Worm (Caenorhabditis elegans) whole organism, mixed stage, embryonic: Measurements from ENCODE around the gene fbxb-111.

Experiments
- cnd-1 ChIP-seq: fragments of 200-800 bp; sonication (Bioruptor generic); optimal IDR thresholded peaks from 2 replicates; lab custom pipeline; 2018; ENCODE audit warnings: mild to moderate bottlenecking, missing genetic modification characterization, missing compliant biosample characterization
- lin-13 ChIP-seq: fragments of 150-350 bp; optimal IDR thresholded peaks from 2 replicates; lab custom pipeline; 2014; ENCODE audit warnings: missing biosample characterization, missing genetic modification characterization
- lin-32 ChIP-seq: fragments of 200-800 bp; sonication (Bioruptor generic); optimal IDR thresholded peaks from 2 replicates; lab custom pipeline; 2018; ENCODE audit warnings: mild to moderate bottlenecking, missing genetic modification characterization, missing compliant biosample characterization
- nhr-2 ChIP-seq: fragments of 150-350 bp; optimal IDR thresholded peaks from 2 replicates; lab custom pipeline; 2014; ENCODE audit warnings: missing biosample characterization, missing genetic modification characterization
- pha-4 ChIP-seq: fragments of 150-350 bp; optimal IDR thresholded peaks from 2 replicates; lab custom pipeline; 2018; ENCODE audit warnings: missing biosample characterization, missing genetic modification reagents, missing genetic modification characterization
- snpc-4 ChIP-seq: fragments of 150-350 bp; optimal IDR thresholded peaks from 2 replicates; lab custom pipeline; 2014; ENCODE audit warnings: missing biosample characterization, missing genetic modification characterization
- sptf-1 ChIP-seq: sonication (generic microtip); optimal IDR thresholded peaks from 2 replicates; lab custom pipeline; 2017; ENCODE audit warnings: mild to moderate bottlenecking, missing genetic modification characterization, moderate library complexity, missing compliant biosample characterization
- unc-39 ChIP-seq: fragments of 150-350 bp; optimal IDR thresholded peaks from 2 replicates; lab custom pipeline; 2014; ENCODE audit warnings: missing biosample characterization, missing genetic modification characterization
- unc-62 ChIP-seq: fragments of 150-350 bp; optimal IDR thresholded peaks from 2 replicates; lab custom pipeline; 2014; ENCODE audit warnings: missing biosample characterization, missing genetic modification reagents, missing genetic modification characterization
- zip-8 ChIP-seq: fragments of 150-350 bp; optimal IDR thresholded peaks from 2 replicates; lab custom pipeline; 2014; ENCODE audit warnings: missing biosample characterization, missing genetic modification characterization

DNA sequence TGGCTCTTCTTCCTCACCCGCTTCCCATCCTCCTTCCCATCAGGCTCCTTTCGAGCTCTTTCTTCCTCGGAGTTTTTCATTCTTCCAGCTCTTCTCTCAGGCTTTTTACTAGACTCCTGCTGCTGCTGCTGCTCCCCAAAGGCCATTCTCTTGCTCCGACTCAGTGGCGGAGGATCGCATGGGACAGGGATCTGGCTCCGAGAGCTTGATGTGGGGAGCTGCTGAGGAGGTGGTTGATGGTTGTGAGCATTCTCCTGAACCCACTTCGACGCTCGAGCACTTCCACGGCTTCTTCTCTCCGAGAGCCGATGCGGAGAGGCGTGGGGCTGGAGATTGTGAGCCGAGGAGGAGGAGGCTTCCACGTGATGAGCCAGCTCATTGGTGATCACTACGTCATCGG, 11.0 kb upstream of the fbxb-111 start:
- no peak for TF ChIP-seq nhr-2 (tag; lab: Kevin White, UChicago)
- no peak for TF ChIP-seq pha-4 (tag; lab: Kevin White, UChicago)
- no peak for TF ChIP-seq snpc-4 (tag; lab: Kevin White, UChicago)
- no peak for TF ChIP-seq unc-62 (GFP tag; lab: Kevin White, UChicago)
- TF ChIP-seq lin-32 (GFP tag; lab: Kevin White, UChicago) = no peak
- no peak for TF ChIP-seq cnd-1 (tag; lab: Kevin White, UChicago)
- TF ChIP-seq lin-13 = no peak
- no peak for TF ChIP-seq zip-8 (tag; lab: Kevin White, UChicago)
- TF ChIP-seq unc-39 = no peak
- TF ChIP-seq sptf-1 (tag; lab: Kevin White, UChicago) = no peak
